Worm (Caenorhabditis elegans) whole organism, L4/young adult: ENCODE results near the gene dhhc-14.

Source experiments
- W03F9.2 ChIP-seq: fragments of 150-350 bp; optimal IDR thresholded peaks from 2 replicates; lab custom pipeline; 2014; ENCODE audit warnings: missing biosample characterization, missing genetic modification characterization
- dao-5 ChIP-seq: sonication (generic microtip); optimal IDR thresholded peaks from 2 replicates; lab custom pipeline; 2016; ENCODE audit warnings: missing genotype, missing genetic modification characterization, moderate library complexity, missing compliant biosample characterization
- him-1 ChIP-seq: sonication (generic microtip); optimal IDR thresholded peaks from 2 replicates; lab custom pipeline; 2016; ENCODE audit warnings: missing genotype, missing genetic modification reagents, missing genetic modification characterization, missing compliant biosample characterization

Gene dhhc-14

DNA sequence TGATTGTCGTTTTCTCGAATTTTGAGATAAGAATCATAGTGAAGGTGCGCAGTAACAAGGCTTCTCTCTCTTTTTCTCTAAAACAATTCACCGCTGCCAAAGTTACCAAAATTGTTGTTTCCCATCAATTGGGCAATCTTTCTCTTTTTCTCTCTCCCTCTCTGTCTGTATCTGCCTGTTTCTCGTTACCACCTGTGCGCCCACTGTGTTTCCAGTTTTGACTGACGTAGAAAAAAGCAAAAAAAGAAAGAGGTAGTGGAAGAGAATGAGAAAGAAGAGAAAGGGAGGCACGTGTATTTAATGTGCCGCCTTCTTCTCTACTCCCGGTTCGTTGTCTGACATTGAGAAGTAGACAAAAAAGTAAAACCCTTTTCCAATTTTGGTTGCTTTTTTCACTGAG, 2.0 kb upstream of the dhhc-14 start:
- TF ChIP-seq dao-5 (tag; lab: Kevin White, UChicago) = no peak
- TF ChIP-seq him-1 (tag; lab: Kevin White, UChicago) = no peak
- no peak for TF ChIP-seq W03F9.2 (tag; lab: Kevin White, UChicago)

DNA sequence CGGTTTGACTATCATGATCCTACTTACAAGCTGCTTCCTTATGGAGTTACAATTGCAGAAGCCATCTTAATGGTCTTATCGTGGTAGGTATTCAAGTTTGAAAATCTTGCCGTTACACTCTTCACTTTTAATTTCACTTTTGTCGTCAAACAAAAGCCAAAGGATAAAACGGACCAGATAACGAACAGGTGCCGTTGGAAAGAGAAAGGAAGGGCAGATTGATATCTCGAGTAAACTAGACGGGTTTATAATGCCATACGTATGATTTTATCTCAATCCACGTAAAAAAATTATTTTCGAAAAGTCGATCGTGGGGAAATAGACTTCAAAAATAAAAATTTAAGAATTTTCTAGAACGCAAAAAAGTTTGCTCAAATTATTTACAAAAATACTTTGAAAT, 2.0 kb downstream of the dhhc-14 start:
- no peak for TF ChIP-seq dao-5 (tag; lab: Kevin White, UChicago)
- TF ChIP-seq W03F9.2 (tag; lab: Kevin White, UChicago) = no peak
- TF ChIP-seq him-1 (tag; lab: Kevin White, UChicago) = no peak

DNA sequence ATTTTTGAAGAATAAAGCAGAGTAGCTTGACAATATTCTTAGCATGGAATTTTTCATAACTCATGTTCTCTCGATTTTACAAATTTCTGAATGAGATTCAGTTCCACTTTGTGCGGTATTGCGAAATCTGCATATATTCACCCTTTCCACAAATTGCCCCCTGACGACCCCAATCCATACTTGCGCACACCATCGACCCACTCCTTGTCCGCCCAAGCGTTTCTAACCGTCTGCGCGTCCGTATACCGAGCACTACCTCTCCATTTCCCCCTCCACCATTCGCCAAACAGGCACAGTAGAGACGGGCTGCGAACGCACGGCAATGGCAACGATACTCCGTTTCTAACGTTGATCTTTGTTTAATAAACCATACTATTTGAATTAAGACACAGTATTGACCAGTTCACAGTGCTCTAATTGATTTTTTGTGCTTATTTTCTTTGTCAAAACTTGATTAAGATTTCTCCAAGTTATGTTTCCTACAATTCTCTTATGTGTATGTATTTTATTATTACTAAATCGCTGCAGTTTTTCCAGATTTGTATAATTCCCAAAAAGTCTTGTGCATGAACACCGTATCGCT, 4.6 kb downstream of the dhhc-14 start, which contains the start of gene utx-1:
Gene utx-1 (plus strand): TSS at position 533 of the 583 bp plus-strand sequence.
- TF ChIP-seq dao-5 (tag; lab: Kevin White, UChicago) = no peak
- no peak for TF ChIP-seq him-1 (tag; lab: Kevin White, UChicago)
- no peak for TF ChIP-seq W03F9.2 (tag; lab: Kevin White, UChicago)

DNA sequence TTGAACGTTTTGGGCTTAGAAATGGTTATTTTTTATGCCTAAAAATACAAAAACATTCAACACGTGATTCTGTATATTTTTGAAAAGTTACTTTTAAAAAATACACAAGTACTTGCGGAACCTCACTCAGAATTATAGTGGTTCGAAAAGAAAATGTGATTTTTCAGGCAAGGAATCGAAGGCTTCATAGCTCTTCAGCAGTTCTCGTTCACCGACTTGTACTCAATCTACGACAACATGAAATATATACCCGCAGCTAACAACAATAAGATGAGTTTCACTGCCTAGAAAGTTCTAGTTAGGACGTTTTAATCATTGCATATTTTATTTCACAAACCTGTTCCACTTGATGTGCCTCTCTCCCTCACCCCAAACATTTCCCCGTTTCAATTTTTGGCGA, 10.5 kb downstream of the dhhc-14 start:
- TF ChIP-seq W03F9.2 (tag; lab: Kevin White, UChicago) (no peak), dao-5 (tag; lab: Kevin White, UChicago) (no peak), him-1 (tag; lab: Kevin White, UChicago) (no peak)

DNA sequence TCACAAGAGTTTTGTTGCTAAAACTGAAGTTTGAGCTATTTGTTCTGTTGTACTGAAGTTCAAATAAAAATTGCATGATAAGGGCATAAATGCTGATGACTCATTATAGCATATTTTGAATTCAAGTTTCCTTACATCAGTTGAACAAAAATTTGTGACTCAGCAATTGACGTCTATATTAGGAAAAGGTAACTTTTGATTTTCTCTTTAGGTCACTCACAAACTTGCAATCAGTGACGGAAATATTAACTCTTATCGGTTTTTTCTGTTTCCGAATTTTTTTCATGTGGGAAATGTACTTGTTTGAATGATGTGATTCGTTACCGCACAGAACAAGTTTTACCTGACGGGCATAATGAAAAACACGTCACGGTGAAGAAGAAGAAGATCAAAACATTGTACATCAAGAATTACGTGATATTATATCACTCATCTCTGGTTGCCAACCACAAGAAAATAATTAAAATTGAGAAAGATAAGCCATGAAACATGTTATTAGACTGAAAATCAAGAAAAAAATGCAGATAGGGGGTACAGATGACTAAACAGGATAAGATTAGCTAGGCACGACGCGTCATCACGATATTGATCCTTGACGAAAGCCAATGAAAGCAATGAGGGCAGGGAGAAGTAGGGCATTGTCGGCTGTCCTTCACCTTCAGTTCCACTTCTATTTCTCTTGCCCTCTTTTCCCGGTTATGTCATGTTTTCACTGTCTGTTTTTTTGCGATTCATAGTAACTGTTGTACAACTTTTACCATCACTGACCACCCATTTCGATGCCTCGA, 11.8 kb downstream of the dhhc-14 start:
- no peak for TF ChIP-seq W03F9.2 (tag; lab: Kevin White, UChicago)
- no peak for TF ChIP-seq him-1 (tag; lab: Kevin White, UChicago)
- TF ChIP-seq dao-5 (tag; lab: Kevin White, UChicago) = no peak

DNA sequence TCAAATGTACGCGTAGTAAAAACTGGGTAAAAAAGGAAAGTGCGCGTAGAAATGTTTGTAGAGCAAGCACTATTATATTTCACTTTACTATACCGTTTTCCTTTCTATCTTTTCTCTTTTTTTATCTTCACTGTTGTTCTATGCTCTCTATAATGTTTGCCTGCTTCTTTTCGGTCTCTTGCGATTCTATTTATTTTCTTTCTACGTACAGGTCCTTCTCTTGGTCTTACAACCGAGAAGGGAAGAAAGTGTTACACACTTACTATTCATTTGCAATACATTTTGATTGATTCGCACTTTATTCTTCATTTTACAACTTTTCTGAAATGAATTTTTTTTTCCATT, 12.3 kb downstream of the dhhc-14 start:
- TF ChIP-seq dao-5 (tag; lab: Kevin White, UChicago) = no peak
- TF ChIP-seq him-1 (tag; lab: Kevin White, UChicago) = no peak
- no peak for TF ChIP-seq W03F9.2 (tag; lab: Kevin White, UChicago)

DNA sequence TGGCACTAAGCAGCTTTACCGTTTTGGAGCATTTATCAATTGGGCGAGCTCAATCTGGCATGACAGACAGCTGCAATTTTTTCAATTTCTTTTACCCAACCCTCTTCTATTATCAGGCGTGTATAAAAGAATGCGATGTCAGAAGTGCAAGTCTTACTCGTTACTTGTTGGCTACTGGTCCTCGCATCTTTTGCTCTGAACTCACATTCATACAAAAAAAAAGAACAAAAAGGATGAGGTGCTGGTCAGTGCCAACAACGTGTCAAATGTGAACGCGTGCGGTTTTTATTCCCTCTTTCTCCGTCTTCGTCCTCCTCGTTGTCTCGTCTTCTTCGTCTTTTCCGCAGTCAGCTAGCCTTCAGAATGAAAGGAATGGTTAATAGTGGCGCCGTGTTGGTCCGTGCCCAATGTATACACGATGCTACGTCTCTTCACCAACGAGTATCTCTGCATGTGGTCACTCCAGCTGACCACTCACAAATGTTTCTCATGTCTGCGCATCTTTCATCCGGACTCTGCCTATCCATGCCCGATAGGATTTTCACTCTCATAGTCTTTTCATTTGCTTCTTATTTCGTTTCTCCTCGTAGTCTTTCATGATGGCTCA, 13.8 kb downstream of the dhhc-14 start:
- no peak for TF ChIP-seq him-1 (tag; lab: Kevin White, UChicago)
- no peak for TF ChIP-seq W03F9.2 (tag; lab: Kevin White, UChicago)
- TF ChIP-seq dao-5 (tag; lab: Kevin White, UChicago) = no peak

DNA sequence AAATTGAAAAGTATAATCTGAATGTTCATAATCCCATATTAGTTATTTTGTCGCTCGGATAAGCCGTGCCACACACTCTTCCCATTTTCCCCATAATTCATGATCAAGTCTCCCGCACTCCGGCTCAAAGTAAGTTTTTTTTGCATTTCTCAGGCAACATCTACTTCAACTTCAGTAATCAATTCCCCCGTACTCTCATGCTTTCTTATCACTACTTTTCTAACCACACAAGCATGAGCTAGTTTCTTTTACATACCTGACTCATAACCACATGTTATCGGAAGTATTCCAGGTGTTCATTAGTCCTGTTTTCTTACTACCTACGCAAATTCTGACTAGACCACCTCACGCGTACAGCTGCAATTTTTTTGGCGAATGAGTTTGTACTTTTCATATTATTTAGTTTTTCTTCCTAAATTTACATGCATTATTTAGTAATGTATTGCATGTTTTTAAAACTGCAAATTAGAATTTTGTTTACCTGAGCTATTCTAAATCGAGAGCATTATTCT, 14.5 kb downstream of the dhhc-14 start:
- TF ChIP-seq dao-5 (tag; lab: Kevin White, UChicago) (no peak), him-1 (tag; lab: Kevin White, UChicago) (no peak), W03F9.2 (tag; lab: Kevin White, UChicago) (no peak)

DNA sequence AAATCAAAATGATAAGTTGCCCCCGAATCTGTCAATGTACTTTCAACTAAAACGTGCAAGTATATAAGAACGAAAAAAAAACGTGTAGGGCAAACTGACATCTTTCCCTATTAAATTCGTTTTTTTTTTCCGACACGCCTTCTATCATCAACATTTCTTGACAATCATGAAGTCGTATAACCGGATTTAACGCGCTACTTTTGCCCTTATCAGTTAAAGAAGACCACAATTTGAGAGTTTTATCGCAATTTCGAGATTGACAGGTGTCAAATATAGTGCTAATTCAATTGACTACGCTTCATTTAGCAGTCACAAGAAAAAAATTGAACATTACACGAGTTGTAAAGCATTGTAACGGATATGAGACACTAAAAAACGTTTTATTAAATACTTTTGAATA, 15.1 kb downstream of the dhhc-14 start:
- TF ChIP-seq him-1 (tag; lab: Kevin White, UChicago) (no peak), dao-5 (tag; lab: Kevin White, UChicago) (no peak), W03F9.2 (tag; lab: Kevin White, UChicago) (no peak)

DNA sequence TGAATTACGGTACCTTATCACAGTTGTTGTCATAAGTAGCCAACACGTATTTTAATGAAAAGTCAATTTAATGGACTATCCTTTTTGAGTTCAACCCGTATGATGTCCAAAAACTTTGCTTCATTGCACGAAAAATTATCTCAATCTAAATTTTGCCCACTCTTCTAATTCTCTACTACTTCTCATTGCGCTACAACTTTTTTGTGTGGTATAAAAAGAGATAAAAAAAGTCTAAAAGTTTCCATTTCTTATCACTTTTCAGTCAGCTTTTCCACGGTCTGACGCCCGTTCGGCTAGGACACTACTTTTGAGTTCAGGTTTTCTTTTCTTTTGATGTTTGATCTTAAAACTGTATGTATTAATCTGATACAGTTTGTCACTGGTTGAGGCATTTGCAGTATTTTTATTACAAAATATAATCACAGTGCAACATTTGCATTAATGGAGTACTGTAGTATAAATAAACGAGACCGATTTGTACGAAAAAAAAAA, 15.8 kb downstream of the dhhc-14 start:
- no peak for TF ChIP-seq W03F9.2 (tag; lab: Kevin White, UChicago)
- TF ChIP-seq dao-5 (tag; lab: Kevin White, UChicago) = no peak
- no peak for TF ChIP-seq him-1 (tag; lab: Kevin White, UChicago)

DNA sequence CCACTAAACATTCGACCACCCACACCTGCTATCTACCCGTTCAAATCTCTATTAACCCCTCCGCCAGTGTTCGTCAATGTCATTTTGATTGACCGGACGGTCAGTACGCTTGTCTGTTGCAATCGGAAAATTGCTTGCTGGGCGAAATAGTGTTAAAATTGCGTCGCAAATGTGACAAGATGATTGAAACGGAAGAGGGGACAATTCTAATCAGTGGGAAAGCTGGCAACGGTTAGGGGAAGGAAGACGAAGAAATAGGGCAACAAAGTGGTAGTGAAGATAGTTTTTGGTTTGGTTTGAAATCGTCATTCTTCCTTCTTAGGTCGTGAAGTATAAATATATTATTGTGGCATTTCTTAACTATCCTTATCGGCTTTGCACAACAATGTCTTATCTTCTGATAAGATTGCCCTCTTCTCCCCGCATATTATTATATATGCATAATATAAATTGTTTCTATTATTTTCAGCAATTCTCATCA, 16.4 kb downstream of the dhhc-14 start:
- no peak for TF ChIP-seq W03F9.2 (tag; lab: Kevin White, UChicago)
- no peak for TF ChIP-seq him-1 (tag; lab: Kevin White, UChicago)
- no peak for TF ChIP-seq dao-5 (tag; lab: Kevin White, UChicago)

DNA sequence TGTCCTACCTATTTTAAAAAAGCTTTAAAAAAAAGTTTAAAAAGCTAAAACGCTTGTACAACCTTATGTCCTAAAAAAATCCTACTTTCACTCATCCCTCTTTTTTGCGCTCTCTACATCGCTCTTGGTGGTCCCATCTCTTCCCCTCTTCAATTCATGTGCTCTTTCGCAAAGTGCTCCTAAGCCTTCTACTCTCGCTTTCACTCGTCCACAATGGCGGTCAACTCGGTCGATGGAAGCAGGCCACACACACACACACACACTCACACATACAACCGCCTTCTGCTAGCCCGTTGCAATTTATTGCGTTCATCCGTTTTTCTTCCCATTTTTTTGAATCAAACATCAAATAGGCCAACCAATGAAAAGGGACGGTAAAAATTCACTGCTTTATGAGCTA, 17.1 kb downstream of the dhhc-14 start:
- TF ChIP-seq dao-5 (tag; lab: Kevin White, UChicago) (no peak), W03F9.2 (tag; lab: Kevin White, UChicago) (no peak), him-1 (tag; lab: Kevin White, UChicago) (no peak)

DNA sequence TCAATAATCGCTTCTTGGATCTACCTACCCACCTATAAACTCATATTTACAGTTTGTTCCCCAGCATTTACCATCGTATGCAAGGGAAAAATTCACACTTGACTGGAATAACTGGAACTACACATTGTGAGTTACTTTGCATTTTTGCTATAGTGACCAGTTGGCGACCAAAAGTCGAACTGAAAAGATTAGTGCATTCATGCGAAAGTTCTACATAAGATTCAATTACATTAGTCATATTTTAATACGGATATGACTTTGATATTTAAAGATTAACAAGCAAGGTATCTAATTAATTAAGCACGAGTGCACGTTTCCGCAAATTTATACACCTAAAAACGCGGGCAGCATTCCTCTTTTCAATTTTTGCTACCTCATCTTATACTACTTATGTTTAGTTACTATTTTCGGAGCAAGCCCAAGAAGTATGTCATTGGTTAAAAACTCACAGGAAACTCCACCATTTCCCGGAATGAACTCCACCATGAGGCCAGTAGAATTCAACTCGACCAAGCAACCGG, 19.0 kb downstream of the dhhc-14 start, which contains the start of gene jmjd-3.1:
Gene jmjd-3.1 (plus strand): TSS at position 51 of the 521 bp plus-strand sequence.
- no peak for TF ChIP-seq him-1 (tag; lab: Kevin White, UChicago)
- TF ChIP-seq dao-5 (tag; lab: Kevin White, UChicago) = no peak
- TF ChIP-seq W03F9.2 (tag; lab: Kevin White, UChicago) = no peak
